Worm (Caenorhabditis elegans) whole organism, late embryonic: Measurements from ENCODE around the gene C25F6.1.

Experiments used
- ama-1 ChIP-seq: fragments of 150-350 bp; optimal IDR thresholded peaks from 2 replicates; lab custom pipeline; 2014
- ceh-24 ChIP-seq: sonication (generic microtip); optimal IDR thresholded peaks from 2 replicates; lab custom pipeline; 2016; ENCODE audit warnings: mild to moderate bottlenecking, missing genetic modification characterization, missing compliant biosample characterization
- hlh-13 ChIP-seq: fragments of 200-800 bp; sonication (Bioruptor generic); optimal IDR thresholded peaks from 2 replicates; lab custom pipeline; 2018; ENCODE audit warnings: mild to moderate bottlenecking, missing genetic modification characterization, missing compliant biosample characterization
- hlh-30 ChIP-seq: sonication (generic microtip); optimal IDR thresholded peaks from 2 replicates; lab custom pipeline; 2017; ENCODE audit warnings: antibody characterized with exemption, missing genetic modification characterization, missing compliant biosample characterization; ENCODE audit not compliant: insufficient read depth
- odd-2 ChIP-seq: sonication (generic microtip); optimal IDR thresholded peaks from 2 replicates; lab custom pipeline; 2017; ENCODE audit warnings: antibody characterized with exemption, mild to moderate bottlenecking, missing genetic modification characterization, missing compliant biosample characterization
- pat-9 ChIP-seq: fragments of 200-800 bp; sonication (Bioruptor generic); optimal IDR thresholded peaks from 2 replicates; lab custom pipeline; 2018; ENCODE audit warnings: mild to moderate bottlenecking, missing genetic modification characterization, moderate library complexity, missing compliant biosample characterization
- pros-1 ChIP-seq: fragments of 150-350 bp; optimal IDR thresholded peaks from 2 replicates; lab custom pipeline; 2014; ENCODE audit warnings: missing biosample characterization, missing genetic modification reagents, missing genetic modification characterization
- tbx-2 ChIP-seq: sonication (generic microtip); optimal IDR thresholded peaks from 2 replicates; lab custom pipeline; 2016; ENCODE audit warnings: missing genetic modification characterization, missing compliant biosample characterization
- ztf-16 ChIP-seq: sonication (generic microtip); optimal IDR thresholded peaks from 2 replicates; lab custom pipeline; 2017; ENCODE audit warnings: missing genetic modification characterization, missing compliant biosample characterization

ce11 chrX:5470111-5470745 is 16.1 kb upstream of the C25F6.1 start:
- TF ChIP-seq ztf-16 (tag; lab: Kevin White, UChicago) (no peak), ama-1 (no peak), ceh-24 (tag; lab: Kevin White, UChicago) (no peak), odd-2 (no peak), hlh-13 (GFP tag; lab: Kevin White, UChicago) (no peak), hlh-30 (tag; lab: Kevin White, UChicago) (no peak), pat-9 (no peak), tbx-2 (no peak), pros-1 (no peak)
